4 worm cellular contexts compared by ENCODE assay signal in genomic region chrII:9774653-9775052, ce11.
TF ChIP-seq lines count a peak whose summit lies in the region.

No protein-coding gene starts in this region.

TF ChIP-seq in whole organism, L2 larva, 48 proteins besides CTCF, POLR2A, EP300 and RAD21 (continued from another document):
- TF ChIP-seq peb-1 (tag; optimal IDR thresholded peaks at IDR 0.05; lab: Kevin White, UChicago): no peak
- no peak for TF ChIP-seq nhr-10 (tag; optimal IDR thresholded peaks at IDR 0.05; lab: Kevin White, UChicago)
- peak; percentile 32 to 43 for TF ChIP-seq lsy-2 (tag; optimal IDR thresholded peaks at IDR 0.05; lab: Kevin White, UChicago)
- no peak for TF ChIP-seq ceh-16 (tag; optimal IDR thresholded peaks at IDR 0.05; lab: Kevin White, UChicago)
- TF ChIP-seq R02D3.7 (tag; optimal IDR thresholded peaks at IDR 0.05; lab: Kevin White, UChicago): peak; percentile 3
- no peak for TF ChIP-seq elt-1 (tag; optimal IDR thresholded peaks at IDR 0.05; lab: Kevin White, UChicago)
- no peak for TF ChIP-seq unc-62 (GFP tag; optimal IDR thresholded peaks at IDR 0.05; lab: Kevin White, UChicago)
- TF ChIP-seq lin-11 (tag; optimal IDR thresholded peaks at IDR 0.05; lab: Kevin White, UChicago): peak; percentile 76
- TF ChIP-seq F13H6.1 (tag; optimal IDR thresholded peaks at IDR 0.05; lab: Kevin White, UChicago): peak; percentile 49
- TF ChIP-seq mab-5 (tag; optimal IDR thresholded peaks at IDR 0.05; lab: Kevin White, UChicago): peak; percentile 27
- TF ChIP-seq dmd-4 (tag; optimal IDR thresholded peaks at IDR 0.05; lab: Kevin White, UChicago): no peak
- peak; percentile 41 for TF ChIP-seq unc-55 (GFP tag; optimal IDR thresholded peaks at IDR 0.05; lab: Kevin White, UChicago)
- TF ChIP-seq ztf-4 (tag; optimal IDR thresholded peaks at IDR 0.05; lab: Kevin White, UChicago): no peak
- peak; percentile 6 for TF ChIP-seq nhr-25 (tag; optimal IDR thresholded peaks at IDR 0.05; lab: Kevin White, UChicago)
- TF ChIP-seq nhr-237 (tag; optimal IDR thresholded peaks at IDR 0.05; lab: Kevin White, UChicago): no peak

TF ChIP-seq in whole organism, L4 larva, 104 proteins besides CTCF, POLR2A, EP300 and RAD21 (continued from another document and continues in another):
- TF ChIP-seq rbr-2 (tag; optimal IDR thresholded peaks at IDR 0.05; lab: Kevin White, UChicago): peak; percentile 82
- TF ChIP-seq snpc-4 (tag; optimal IDR thresholded peaks at IDR 0.05; lab: Kevin White, UChicago): no peak
- 0 out of 2 replicates have a peak, but pooled peaks have one; percentile 23 for TF ChIP-seq daf-19 (GFP tag; conservative IDR thresholded peaks at IDR 0.05; lab: Robert Waterston, UW)
- TF ChIP-seq F26F4.8 (GFP tag; conservative IDR thresholded peaks at IDR 0.05; lab: Robert Waterston, UW): peak; percentile 73; the same call in 1 of the 2 replicates
- TF ChIP-seq nhr-10 (tag; optimal IDR thresholded peaks at IDR 0.05; lab: Kevin White, UChicago): no peak
- TF ChIP-seq zfp-2 (tag; optimal IDR thresholded peaks at IDR 0.05; lab: Kevin White, UChicago): no peak
- TF ChIP-seq sdz-12 (GFP tag; optimal IDR thresholded peaks at IDR 0.05; lab: Kevin White, UChicago): peak; percentile 49
- TF ChIP-seq mdl-1 (tag; optimal IDR thresholded peaks at IDR 0.05; lab: Kevin White, UChicago): no peak
- peak; percentile 29 for TF ChIP-seq nhr-111 (GFP tag; optimal IDR thresholded peaks at IDR 0.05; lab: Kevin White, UChicago)
- peak; percentile 87 for TF ChIP-seq snpc-1.2 (GFP tag; IDR thresholded peaks at IDR 0.05; lab: Robert Waterston, UW)
- no peak for TF ChIP-seq ama-1 (optimal IDR thresholded peaks at IDR 0.05; lab: Kevin White, UChicago)
- TF ChIP-seq fkh-10 (GFP tag; optimal IDR thresholded peaks at IDR 0.05; lab: Kevin White, UChicago): no peak
- TF ChIP-seq spr-1 (tag; optimal IDR thresholded peaks at IDR 0.05; lab: Kevin White, UChicago): peak; percentile 72
- no peak for TF ChIP-seq ceh-28 (tag; optimal IDR thresholded peaks at IDR 0.05; lab: Kevin White, UChicago)
- TF ChIP-seq daf-16 (GFP tag; optimal IDR thresholded peaks at IDR 0.05; lab: Kevin White, UChicago): peak; percentile 23 to 83
- TF ChIP-seq daf-16 (tag; optimal IDR thresholded peaks at IDR 0.05; lab: Kevin White, UChicago): peak; percentile 75
- no peak for TF ChIP-seq aly-2 (tag; optimal IDR thresholded peaks at IDR 0.05; lab: Kevin White, UChicago)
- peak; percentile 51 for TF ChIP-seq F37D6.2 (tag; optimal IDR thresholded peaks at IDR 0.05; lab: Kevin White, UChicago)
- peak; percentile 51; the same call in 1 of the 2 replicates for TF ChIP-seq saeg-2 (GFP tag; IDR thresholded peaks at IDR 0.05; lab: Robert Waterston, UW)
- no peak for TF ChIP-seq ZK546.5 (tag; optimal IDR thresholded peaks at IDR 0.05; lab: Kevin White, UChicago)
- no peak for TF ChIP-seq daf-12 (tag; optimal IDR thresholded peaks at IDR 0.05; lab: Kevin White, UChicago)
- TF ChIP-seq daf-8 (GFP tag; IDR thresholded peaks at IDR 0.05; lab: Robert Waterston, UW): no peak
- no peak for TF ChIP-seq ceh-62 (tag; optimal IDR thresholded peaks at IDR 0.05; lab: Kevin White, UChicago)
- no peak for TF ChIP-seq egl-43 (GFP tag; IDR thresholded peaks at IDR 0.05; lab: Robert Waterston, UW)
- peak; percentile 55; the same call in 1 of the 2 replicates for TF ChIP-seq ZK337.2 (GFP tag; IDR thresholded peaks at IDR 0.05; lab: Robert Waterston, UW)
- TF ChIP-seq F49E8.2 (tag; optimal IDR thresholded peaks at IDR 0.05; lab: Kevin White, UChicago; ENCODE audit: borderline replicate concordance): peak; percentile 31
- no peak for TF ChIP-seq nhr-77 (tag; optimal IDR thresholded peaks at IDR 0.05; lab: Kevin White, UChicago)
- no peak for TF ChIP-seq cey-2 (tag; optimal IDR thresholded peaks at IDR 0.05; lab: Kevin White, UChicago; ENCODE audit: borderline replicate concordance, insufficient read depth)
- TF ChIP-seq lin-39 (tag; optimal IDR thresholded peaks at IDR 0.05; lab: Kevin White, UChicago): no peak
- no peak for TF ChIP-seq nhr-237 (tag; optimal IDR thresholded peaks at IDR 0.05; lab: Kevin White, UChicago)
- TF ChIP-seq nhr-102 (tag; optimal IDR thresholded peaks at IDR 0.05; lab: Kevin White, UChicago): peak; percentile 85
- TF ChIP-seq gei-8 (GFP tag; optimal IDR thresholded peaks at IDR 0.05; lab: Kevin White, UChicago): peak; percentile 74
- TF ChIP-seq T26A8.4 (GFP tag; IDR thresholded peaks at IDR 0.05; lab: Robert Waterston, UW): peak; percentile 81
- TF ChIP-seq zip-2 (tag; optimal IDR thresholded peaks at IDR 0.05; lab: Kevin White, UChicago): peak; percentile 20
- TF ChIP-seq skn-1 (tag; optimal IDR thresholded peaks at IDR 0.05; lab: Kevin White, UChicago): no peak
- TF ChIP-seq set-16 (GFP tag; IDR thresholded peaks at IDR 0.05; lab: Robert Waterston, UW): no peak
- no peak for TF ChIP-seq F10B5.3 (tag; optimal IDR thresholded peaks at IDR 0.05; lab: Kevin White, UChicago)
- TF ChIP-seq lin-38 (GFP tag; IDR thresholded peaks at IDR 0.05; lab: Robert Waterston, UW): peak; percentile 77
- no peak for TF ChIP-seq fos-1 (tag; optimal IDR thresholded peaks at IDR 0.05; lab: Kevin White, UChicago)

TF ChIP-seq in whole organism, late embryonic, 69 proteins besides CTCF, POLR2A, EP300 and RAD21 (continued from another document and continues in another):
- TF ChIP-seq pag-3 (tag; optimal IDR thresholded peaks at IDR 0.05; lab: Kevin White, UChicago; ENCODE audit: borderline replicate concordance) (no peak), ceh-48 (tag; optimal IDR thresholded peaks at IDR 0.05; lab: Kevin White, UChicago) (peak; percentile 66), ama-1 (optimal IDR thresholded peaks at IDR 0.05; lab: Kevin White, UChicago) (no peak), fkh-6 (tag; optimal IDR thresholded peaks at IDR 0.05; lab: Kevin White, UChicago) (peak; percentile 86), odd-2 (tag; optimal IDR thresholded peaks at IDR 0.05; lab: Kevin White, UChicago) (no peak), ceh-14 (tag; optimal IDR thresholded peaks at IDR 0.05; lab: Kevin White, UChicago) (peak; percentile 87), ahr-1 (tag; optimal IDR thresholded peaks at IDR 0.05; lab: Kevin White, UChicago) (no peak), nfya-1 (tag; optimal IDR thresholded peaks at IDR 0.05; lab: Kevin White, UChicago) (peak; percentile 46), hlh-13 (GFP tag; optimal IDR thresholded peaks at IDR 0.05; lab: Kevin White, UChicago) (peak; percentile 81), unc-3 (GFP tag; conservative IDR thresholded peaks at IDR 0.05; lab: Robert Waterston, UW) (peak; percentile 63), unc-3 (tag; optimal IDR thresholded peaks at IDR 0.05; lab: Kevin White, UChicago) (peak; percentile 79), madf-2 (tag; optimal IDR thresholded peaks at IDR 0.05; lab: Kevin White, UChicago) (peak; percentile 58), pat-9 (tag; optimal IDR thresholded peaks at IDR 0.05; lab: Kevin White, UChicago) (peak; percentile 70), pqm-1 (tag; optimal IDR thresholded peaks at IDR 0.05; lab: Kevin White, UChicago) (peak; percentile 39), elt-4 (tag; optimal IDR thresholded peaks at IDR 0.05; lab: Kevin White, UChicago) (no peak), dmd-4 (tag; optimal IDR thresholded peaks at IDR 0.05; lab: Kevin White, UChicago; ENCODE audit: borderline replicate concordance) (peak; percentile 71), ets-4 (tag; optimal IDR thresholded peaks at IDR 0.05; lab: Kevin White, UChicago) (peak; percentile 45), ceh-22 (tag; optimal IDR thresholded peaks at IDR 0.05; lab: Kevin White, UChicago) (no peak), rnt-1 (tag; optimal IDR thresholded peaks at IDR 0.05; lab: Kevin White, UChicago) (peak; percentile 77), K09A11.1 (tag; optimal IDR thresholded peaks at IDR 0.05; lab: Kevin White, UChicago; ENCODE audit: insufficient read depth) (peak; percentile 61), nhr-11 (tag; optimal IDR thresholded peaks at IDR 0.05; lab: Kevin White, UChicago) (no peak), ceh-18 (tag; optimal IDR thresholded peaks at IDR 0.05; lab: Kevin White, UChicago) (peak; percentile 10), eyg-1 (tag; optimal IDR thresholded peaks at IDR 0.05; lab: Kevin White, UChicago) (peak; percentile 64), dve-1 (tag; optimal IDR thresholded peaks at IDR 0.05; lab: Kevin White, UChicago) (peak; percentile 83), ceh-30 (tag; optimal IDR thresholded peaks at IDR 0.05; lab: Kevin White, UChicago) (no peak), pax-1 (tag; optimal IDR thresholded peaks at IDR 0.05; lab: Kevin White, UChicago) (no peak), tbx-2 (tag; optimal IDR thresholded peaks at IDR 0.05; lab: Kevin White, UChicago) (peak; percentile 73), nhr-232 (tag; optimal IDR thresholded peaks at IDR 0.05; lab: Kevin White, UChicago) (peak; percentile 79), gmeb-2 (tag; optimal IDR thresholded peaks at IDR 0.05; lab: Kevin White, UChicago) (peak; percentile 84), ceh-31 (tag; optimal IDR thresholded peaks at IDR 0.05; lab: Kevin White, UChicago) (peak; percentile 63), ceh-9 (tag; optimal IDR thresholded peaks at IDR 0.05; lab: Kevin White, UChicago) (peak; percentile 62), lin-11 (tag; optimal IDR thresholded peaks at IDR 0.05; lab: Kevin White, UChicago) (peak; percentile 71), K02D7.2 (tag; optimal IDR thresholded peaks at IDR 0.05; lab: Kevin White, UChicago) (peak; percentile 50), pha-4 (tag; optimal IDR thresholded peaks at IDR 0.05; lab: Kevin White, UChicago) (no peak), ceh-6 (GFP tag; optimal IDR thresholded peaks at IDR 0.05; lab: Kevin White, UChicago) (peak; percentile 84), fkh-10 (GFP tag; optimal IDR thresholded peaks at IDR 0.05; lab: Kevin White, UChicago) (no peak), pros-1 (tag; optimal IDR thresholded peaks at IDR 0.05; lab: Kevin White, UChicago) (peak; percentile 45), T23F11.4 (GFP tag; optimal IDR thresholded peaks at IDR 0.05; lab: Kevin White, UChicago) (peak; percentile 76), elt-2 (tag; optimal IDR thresholded peaks at IDR 0.05; lab: Kevin White, UChicago) (peak; percentile 90), zip-5 (tag; optimal IDR thresholded peaks at IDR 0.05; lab: Kevin White, UChicago) (peak; percentile 43), ztf-16 (tag; optimal IDR thresholded peaks at IDR 0.05; lab: Kevin White, UChicago) (peak; percentile 86), syd-9 (tag; optimal IDR thresholded peaks at IDR 0.05; lab: Kevin White, UChicago) (peak; percentile 78), che-1 (tag; optimal IDR thresholded peaks at IDR 0.05; lab: Kevin White, UChicago) (peak; percentile 80)

TF ChIP-seq in whole organism, mixed stage, embryonic, 35 proteins besides CTCF, POLR2A, EP300 and RAD21 (continued from another document):
- TF ChIP-seq ham-2 (GFP tag; optimal IDR thresholded peaks at IDR 0.05; lab: Kevin White, UChicago) (peak; percentile 68), nhr-12 (tag; optimal IDR thresholded peaks at IDR 0.05; lab: Kevin White, UChicago) (no peak), mab-5 (tag; optimal IDR thresholded peaks at IDR 0.05; lab: Kevin White, UChicago) (no peak), ces-1 (GFP tag; optimal IDR thresholded peaks at IDR 0.05; lab: Kevin White, UChicago) (no peak)
